Fruit fly (Drosophila melanogaster) whole organism, embryonic: ENCODE results near the gene mRpS18B.

Experiments used
- Asciz ChIP-seq: fragments of 200-800 bp; sonication (Bioruptor generic); optimal IDR thresholded peaks from 2 replicates; lab custom pipeline; 2017; ENCODE audit warnings: missing biosample characterization, mild to moderate bottlenecking, missing genetic modification characterization, missing genetic modification reagents
- Atf6 ChIP-seq: fragments of 200-800 bp; sonication (Bioruptor generic); IDR thresholded peaks from 2 replicates; pipeline ENCODE4 v1.3.6; 2022; ENCODE audit warnings: missing biosample characterization, missing genetic modification characterization
- CG10565 ChIP-seq: fragments of 200-800 bp; sonication (Bioruptor generic); optimal IDR thresholded peaks from 3 replicates; lab custom pipeline; 2016; ENCODE audit warnings: missing biosample characterization, mild to moderate bottlenecking, missing genetic modification characterization
- CG11504 ChIP-seq: fragments of 200-800 bp; sonication (Bioruptor generic); optimal IDR thresholded peaks from 3 replicates; lab custom pipeline; 2019; ENCODE audit warnings: missing biosample characterization, mild to moderate bottlenecking, missing genetic modification characterization, moderate library complexity
- CG11695 ChIP-seq: fragments of 200-800 bp; sonication (Bioruptor generic); IDR thresholded peaks from 3 replicates; pipeline ENCODE4 v1.3.6; 2022; ENCODE audit warnings: missing biosample characterization, missing genetic modification characterization
- CG12104 ChIP-seq: fragments of 200-800 bp; sonication (Bioruptor generic); optimal IDR thresholded peaks from 3 replicates; lab custom pipeline; 2016; ENCODE audit warnings: missing biosample characterization, missing genetic modification characterization
- CG13287 ChIP-seq: fragments of 200-800 bp; sonication (Bioruptor generic); IDR thresholded peaks from 2 replicates; pipeline ENCODE4 v1.3.6; 2022; ENCODE audit warnings: missing biosample characterization, missing genetic modification characterization; ENCODE audit not compliant: partially characterized antibody
- CG13894 ChIP-seq: fragments of 200-800 bp; sonication (Bioruptor generic); optimal IDR thresholded peaks from 3 replicates; lab custom pipeline; 2018; ENCODE audit warnings: missing biosample characterization, mild to moderate bottlenecking, missing genetic modification characterization, moderate library complexity
- CG17912 ChIP-seq: fragments of 200-800 bp; sonication (Bioruptor generic); optimal IDR thresholded peaks from 2 replicates; lab custom pipeline; 2018; ENCODE audit warnings: missing biosample characterization, mild to moderate bottlenecking, missing genetic modification characterization
- CG2120 ChIP-seq: fragments of 200-800 bp; sonication (Bioruptor generic); optimal IDR thresholded peaks from 3 replicates; lab custom pipeline; 2016; ENCODE audit warnings: missing biosample characterization, missing genetic modification characterization
- CG2129 ChIP-seq: fragments of 200-800 bp; sonication (Bioruptor generic); IDR thresholded peaks from 2 replicates; pipeline ENCODE4 v1.3.6; 2022; ENCODE audit warnings: missing biosample characterization, missing genetic modification characterization; ENCODE audit not compliant: partially characterized antibody
- CG2678 ChIP-seq: fragments of 200-800 bp; sonication (Bioruptor generic); optimal IDR thresholded peaks from 3 replicates; lab custom pipeline; 2019; ENCODE audit warnings: missing biosample characterization, mild to moderate bottlenecking, missing genetic modification characterization, moderate library complexity
- CG32767 ChIP-seq: fragments of 200-800 bp; sonication (Bioruptor generic); IDR thresholded peaks from 2 replicates; pipeline ENCODE4 v1.3.6; 2022; ENCODE audit warnings: missing biosample characterization, missing genetic modification characterization
- CG3726 ChIP-seq: fragments of 200-800 bp; sonication (Bioruptor generic); IDR thresholded peaks from 3 replicates; pipeline ENCODE4, ENCODE4 v1.3.6; 2022; ENCODE audit warnings: missing biosample characterization, missing genetic modification characterization
- CG43689 ChIP-seq: fragments of 200-800 bp; sonication (Bioruptor generic); IDR thresholded peaks from 2 replicates; pipeline ENCODE4 v1.3.6; 2022; ENCODE audit warnings: missing biosample characterization, missing genetic modification characterization
- CG9797 ChIP-seq: fragments of 200-800 bp; sonication (Bioruptor generic); optimal IDR thresholded peaks from 3 replicates; lab custom pipeline; 2018; ENCODE audit warnings: missing biosample characterization, mild to moderate bottlenecking, missing genetic modification characterization
- CG9876 ChIP-seq: fragments of 200-800 bp; sonication (Bioruptor generic); optimal IDR thresholded peaks from 2 replicates; lab custom pipeline; 2016; ENCODE audit warnings: missing biosample characterization, missing genetic modification characterization
- D19A ChIP-seq: fragments of 200-800 bp; optimal IDR thresholded peaks from 3 replicates; lab custom pipeline; 2019; ENCODE audit warnings: missing biosample characterization, mild to moderate bottlenecking, missing genetic modification characterization, moderate library complexity
- Dref ChIP-seq: fragments of 200-800 bp; sonication (Bioruptor generic); IDR thresholded peaks from 2 replicates; pipeline ENCODE4 v1.3.6; 2022; ENCODE audit warnings: missing biosample characterization, missing genetic modification characterization
- Ets97D ChIP-seq: fragments of 200-800 bp; sonication (Bioruptor generic); optimal IDR thresholded peaks from 3 replicates; lab custom pipeline; 2016; ENCODE audit warnings: missing biosample characterization, missing genetic modification characterization
- HLHmδ ChIP-seq: fragments of 200-800 bp; sonication (Bioruptor generic); optimal IDR thresholded peaks from 2 replicates; lab custom pipeline; 2018; ENCODE audit warnings: missing biosample characterization, mild to moderate bottlenecking, missing genetic modification characterization, moderate library complexity
- Hey ChIP-seq: fragments of 200-800 bp; sonication (Bioruptor generic); optimal IDR thresholded peaks from 3 replicates; lab custom pipeline; 2018; ENCODE audit warnings: missing biosample characterization, mild to moderate bottlenecking, missing genetic modification characterization
- Hsf ChIP-seq: fragments of 200-800 bp; sonication (Bioruptor generic); optimal IDR thresholded peaks from 3 replicates; lab custom pipeline; 2016; ENCODE audit warnings: missing biosample characterization, missing genetic modification characterization
- Lhr ChIP-seq: fragments of 200-800 bp; sonication (Bioruptor generic); optimal IDR thresholded peaks from 3 replicates; lab custom pipeline; 2017; ENCODE audit warnings: mild to moderate bottlenecking, missing biosample characterization, missing genetic modification reagents, missing genetic modification characterization
- Lim3 ChIP-seq: fragments of 200-800 bp; sonication (Bioruptor generic); IDR thresholded peaks from 2 replicates; pipeline ENCODE4 v1.3.6; 2022; ENCODE audit warnings: missing biosample characterization, missing genetic modification characterization
- Med ChIP-seq: fragments of 200-800 bp; sonication (Bioruptor generic); peaks from one replicate; lab custom pipeline; 2016; ENCODE audit warnings: missing biosample characterization, missing genetic modification characterization, mild to moderate bottlenecking, inconsistent platforms, moderate library complexity
- Nf-YA ChIP-seq: fragments of 200-800 bp; sonication (Bioruptor generic); IDR thresholded peaks from 2 replicates; pipeline ENCODE4 v1.3.6; 2022; ENCODE audit warnings: missing biosample characterization, missing genetic modification characterization
- Scr ChIP-seq: fragments of 200-800 bp; sonication (Bioruptor generic); IDR thresholded peaks from 2 replicates; pipeline ENCODE4 v1.3.6; 2022; ENCODE audit warnings: missing biosample characterization, missing genetic modification characterization; ENCODE audit not compliant: partially characterized antibody
- Xrp1 ChIP-seq: fragments of 200-800 bp; sonication (Bioruptor generic); IDR thresholded peaks from 2 replicates; pipeline ENCODE4 v1.3.6; 2022; ENCODE audit warnings: missing biosample characterization, missing genetic modification characterization
- aop ChIP-seq: fragments of 200-800 bp; sonication (Bioruptor generic); IDR thresholded peaks from 2 replicates; pipeline ENCODE4 v1.3.6; 2022; ENCODE audit warnings: missing biosample characterization, missing genetic modification characterization
- ase ChIP-seq: fragments of 200-800 bp; sonication (Bioruptor generic); IDR thresholded peaks from 3 replicates; pipeline ENCODE4 v1.3.6; 2022; ENCODE audit warnings: missing biosample characterization, missing genetic modification characterization
- ash1 ChIP-seq: fragments of 200-800 bp; sonication (Bioruptor generic); optimal IDR thresholded peaks from 2 replicates; lab custom pipeline; 2018; ENCODE audit warnings: missing biosample characterization, mild to moderate bottlenecking, missing genetic modification characterization
- az2 ChIP-seq: fragments of 200-800 bp; sonication (Bioruptor generic); optimal IDR thresholded peaks from 3 replicates; lab custom pipeline; 2016; ENCODE audit warnings: missing biosample characterization, missing genetic modification characterization
- bcd ChIP-seq: fragments of 200-800 bp; sonication (Bioruptor generic); optimal IDR thresholded peaks from 2 replicates; lab custom pipeline; 2017; ENCODE audit warnings: missing biosample characterization, mild to moderate bottlenecking, missing genetic modification characterization
- br ChIP-seq: fragments of >200 bp; optimal IDR thresholded peaks from 2 replicates; lab custom pipeline; 2017
- bsh ChIP-seq, 2 experiments: fragments of 200-800 bp; sonication (Bioruptor generic); optimal IDR thresholded peaks; 2 replicates each; lab custom pipeline; 2017 to 2018; ENCODE audit warnings: mild to moderate bottlenecking in 2 of 2, missing biosample characterization in 2 of 2, missing genetic modification characterization in 2 of 2, moderate library complexity in 1 of 2
- chn ChIP-seq: fragments of 200-800 bp; sonication (Bioruptor generic); optimal IDR thresholded peaks from 2 replicates; lab custom pipeline; 2016; ENCODE audit warnings: missing biosample characterization, missing genetic modification characterization
- ci ChIP-seq: fragments of 200-800 bp; sonication (Bioruptor generic); IDR thresholded peaks from 3 replicates; pipeline ENCODE4 v1.3.6; 2022; ENCODE audit warnings: missing biosample characterization, missing genetic modification characterization
- dimm ChIP-seq: fragments of 200-800 bp; sonication (Bioruptor generic); IDR thresholded peaks from 2 replicates; pipeline ENCODE4 v1.3.6; 2022; ENCODE audit warnings: missing biosample characterization, missing genetic modification characterization
- ewg ChIP-seq: fragments of 200-800 bp; sonication (Bioruptor generic); optimal IDR thresholded peaks from 3 replicates; lab custom pipeline; 2017; ENCODE audit warnings: mild to moderate bottlenecking, missing biosample characterization, missing genetic modification reagents, missing genetic modification characterization
- fd3F ChIP-seq: fragments of 200-800 bp; sonication (Bioruptor generic); optimal IDR thresholded peaks from 2 replicates; lab custom pipeline; 2018; ENCODE audit warnings: missing biosample characterization, mild to moderate bottlenecking, missing genetic modification characterization, moderate library complexity
- lilli ChIP-seq: fragments of 200-800 bp; sonication (Bioruptor generic); optimal IDR thresholded peaks from 3 replicates; lab custom pipeline; 2016; ENCODE audit warnings: missing biosample characterization, missing genetic modification characterization
- lola ChIP-seq, 3 experiments: fragments of >200 bp in 2 of 3; fragments of 200-800 bp in 1 of 3; sonication (Bioruptor generic) in 1 of 3; optimal IDR thresholded peaks; 2 replicates each; lab custom pipeline; 2017 to 2019; ENCODE audit warnings: missing biosample characterization in 3 of 3, missing genetic modification characterization in 3 of 3, mild to moderate bottlenecking in 1 of 3, moderate library complexity in 1 of 3
- luna ChIP-seq: fragments of 200-800 bp; sonication (Bioruptor generic); optimal IDR thresholded peaks from 2 replicates; lab custom pipeline; 2016; ENCODE audit warnings: missing biosample characterization, missing genetic modification characterization
- nom ChIP-seq: fragments of 200-800 bp; sonication (Bioruptor generic); optimal IDR thresholded peaks from 2 replicates; lab custom pipeline; 2017; ENCODE audit warnings: missing biosample characterization, missing genetic modification characterization, mild to moderate bottlenecking, moderate library complexity, missing genetic modification reagents
- ro ChIP-seq: fragments of 200-800 bp; sonication (Bioruptor generic); IDR thresholded peaks from 2 replicates; pipeline ENCODE4 v1.3.6; 2022; ENCODE audit warnings: missing biosample characterization, missing genetic modification characterization
- schlank ChIP-seq: fragments of 200-800 bp; sonication (Bioruptor generic); optimal IDR thresholded peaks from 2 replicates; lab custom pipeline; 2018; ENCODE audit warnings: missing biosample characterization, mild to moderate bottlenecking, missing genetic modification characterization
- seq ChIP-seq: fragments of 200-800 bp; sonication (Bioruptor generic); IDR thresholded peaks from 2 replicates; pipeline ENCODE4 v1.3.6; 2022; ENCODE audit warnings: missing biosample characterization, missing genetic modification characterization
- tin ChIP-seq: fragments of 200-800 bp; sonication (Bioruptor generic); optimal IDR thresholded peaks from 3 replicates; lab custom pipeline; 2016; ENCODE audit warnings: missing biosample characterization, missing genetic modification characterization
- unc-4 ChIP-seq: fragments of 200-800 bp; sonication (Bioruptor generic); IDR thresholded peaks from 2 replicates; pipeline ENCODE4 v1.3.6; 2022; ENCODE audit warnings: missing biosample characterization, missing genetic modification characterization; ENCODE audit not compliant: partially characterized antibody

mRpS18B gene

DNA sequence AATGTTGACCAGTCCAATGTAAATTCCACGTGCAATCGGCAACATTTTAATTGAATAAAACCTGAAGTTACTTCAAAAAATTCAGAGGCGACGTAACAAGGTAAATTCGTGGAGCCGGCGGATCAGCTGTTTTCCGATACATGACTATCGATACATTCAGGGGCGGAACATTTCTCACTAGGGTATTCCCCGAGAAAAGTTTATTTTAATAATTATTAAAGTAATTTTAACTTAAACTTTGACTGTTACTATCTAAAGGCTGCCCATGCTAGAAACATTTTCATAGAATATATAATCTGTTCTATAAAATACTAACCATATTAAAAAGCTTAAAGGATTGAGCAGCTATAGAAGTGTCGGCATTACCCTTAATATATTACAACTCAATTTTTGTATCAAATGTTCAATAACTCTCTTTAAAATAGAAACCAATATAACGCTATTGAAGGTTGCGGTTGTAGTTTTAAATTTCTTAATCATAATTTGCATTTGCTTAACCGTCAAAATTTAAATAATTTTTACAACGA lies at the start of gene mRpS18B, which contains the start of gene Kua (continued):
- no peak for TF ChIP-seq dimm (GFP tag; lab: Robert Waterston, UW)
- peak; percentile 67 for TF ChIP-seq CG2120 (GFP tag; lab: Kevin White, UChicago)
- TF ChIP-seq Xrp1 (GFP tag; lab: Robert Waterston, UW): peak; percentile 53; the same call in 1 of the 2 replicates
- TF ChIP-seq CG13287 (GFP tag; lab: Robert Waterston, UW): peak; percentile 68
- no peak for TF ChIP-seq ash1
- peak; percentile 23 for TF ChIP-seq fd3F (GFP tag; lab: Kevin White, UChicago)
- no peak for TF ChIP-seq CG32767 (GFP tag; lab: Robert Waterston, UW)
- peak; percentile 85 for TF ChIP-seq Med (GFP tag; lab: Kevin White, UChicago)
- TF ChIP-seq Lim3 (GFP tag; lab: Robert Waterston, UW): no peak
- TF ChIP-seq lilli (GFP tag; lab: Kevin White, UChicago): peak; percentile 47
- TF ChIP-seq Dref: peak; percentile 76
- peak; percentile 44 for TF ChIP-seq CG13894 (tag; lab: Kevin White, UChicago)
- TF ChIP-seq Hsf (GFP tag; lab: Kevin White, UChicago): peak; percentile 53
- peak in 1 of 3 experiments; percentile 52 for TF ChIP-seq lola (GFP tag; optimal IDR thresholded peaks at IDR 0.05; lab: Kevin White, UChicago)
- TF ChIP-seq Ets97D (GFP tag; lab: Kevin White, UChicago): peak; percentile 41
- no peak for TF ChIP-seq CG17912
- peak; percentile 45 for TF ChIP-seq Lhr (GFP tag; lab: Kevin White, UChicago)
- TF ChIP-seq bsh (GFP tag; optimal IDR thresholded peaks at IDR 0.05; lab: Kevin White, UChicago): peak in 1 of 2 experiments; percentile 54
- TF ChIP-seq CG11695 (GFP tag; lab: Robert Waterston, UW): 0 out of 3 replicates have a peak, but pooled peaks have one; percentile 11
- TF ChIP-seq D19A: peak; percentile 33
- TF ChIP-seq Atf6 (GFP tag; lab: Robert Waterston, UW): no peak; the same call in 1 of the 2 replicates
- no peak for TF ChIP-seq br
- no peak for TF ChIP-seq CG9876 (GFP tag; lab: Kevin White, UChicago)
- TF ChIP-seq CG12104 (GFP tag; lab: Kevin White, UChicago): peak; percentile 51
- peak; percentile 40 for TF ChIP-seq CG2129 (GFP tag; lab: Robert Waterston, UW)
- TF ChIP-seq chn: no peak
- no peak for TF ChIP-seq schlank (tag; lab: Kevin White, UChicago)
- TF ChIP-seq HLHmδ (GFP tag; lab: Kevin White, UChicago): no peak
- peak; percentile 62 for TF ChIP-seq tin (GFP tag; lab: Kevin White, UChicago)
- no peak for TF ChIP-seq CG10565 (GFP tag; lab: Kevin White, UChicago)
- TF ChIP-seq aop (GFP tag; lab: Robert Waterston, UW): no peak
- no peak for TF ChIP-seq luna (GFP tag; lab: Kevin White, UChicago)
- no peak for TF ChIP-seq Nf-YA (GFP tag; lab: Robert Waterston, UW)
- no peak for TF ChIP-seq CG3726 (GFP tag; lab: Robert Waterston, UW)
- no peak for TF ChIP-seq ase (GFP tag; lab: Robert Waterston, UW)
- no peak for TF ChIP-seq ewg (GFP tag; lab: Kevin White, UChicago)
- peak; percentile 65 for TF ChIP-seq CG2678 (tag; lab: Kevin White, UChicago)
- no peak for TF ChIP-seq CG9797
- TF ChIP-seq CG43689: no peak
- peak; percentile 55 for TF ChIP-seq Scr (GFP tag; lab: Robert Waterston, UW)
- TF ChIP-seq az2 (GFP tag; lab: Kevin White, UChicago): peak; percentile 57
- no peak for TF ChIP-seq nom (GFP tag; lab: Kevin White, UChicago)
- 0 out of 3 replicates have a peak, but pooled peaks have one; percentile 25 for TF ChIP-seq ci
- no peak for TF ChIP-seq Asciz (GFP tag; lab: Kevin White, UChicago)
- TF ChIP-seq bcd (GFP tag; lab: Kevin White, UChicago): peak; percentile 62
- TF ChIP-seq ro (GFP tag; lab: Robert Waterston, UW): no peak
- TF ChIP-seq Hey (tag; lab: Kevin White, UChicago): no peak
- no peak for TF ChIP-seq seq (GFP tag; lab: Robert Waterston, UW)
- TF ChIP-seq unc-4 (GFP tag; lab: Robert Waterston, UW): peak; percentile 58
- TF ChIP-seq CG11504 (tag; lab: Kevin White, UChicago): peak; percentile 70
